Worm (Caenorhabditis elegans) whole organism, early embryonic: ENCODE data around the gene cut-5.

Source experiments
- B0310.2 ChIP-seq: sonication (generic microtip); optimal IDR thresholded peaks from 2 replicates; lab custom pipeline; 2016; ENCODE audit warnings: mild to moderate bottlenecking, missing genetic modification characterization, missing compliant biosample characterization
- F13C5.2 ChIP-seq: sonication (generic microtip); optimal IDR thresholded peaks from 2 replicates; lab custom pipeline; 2017; ENCODE audit warnings: mild to moderate bottlenecking, missing genetic modification characterization, inconsistent platforms, missing compliant biosample characterization
- aly-1 ChIP-seq: sonication (generic microtip); optimal IDR thresholded peaks from 2 replicates; lab custom pipeline; 2016; ENCODE audit warnings: missing genetic modification characterization, missing compliant biosample characterization
- ama-1 ChIP-seq: fragments of 150-350 bp; optimal IDR thresholded peaks from 2 replicates; lab custom pipeline; 2014
- ceh-13 ChIP-seq: fragments of 200-800 bp; sonication (Bioruptor generic); optimal IDR thresholded peaks from 2 replicates; lab custom pipeline; 2018; ENCODE audit warnings: mild to moderate bottlenecking, missing genetic modification characterization, missing compliant biosample characterization
- ceh-36 ChIP-seq: sonication (generic microtip); optimal IDR thresholded peaks from 2 replicates; lab custom pipeline; 2016; ENCODE audit warnings: missing genetic modification characterization, inconsistent platforms, missing compliant biosample characterization
- ets-7 ChIP-seq: sonication (generic microtip); optimal IDR thresholded peaks from 2 replicates; lab custom pipeline; 2016; ENCODE audit warnings: missing genotype, missing genetic modification characterization, missing compliant biosample characterization
- flt-1 ChIP-seq: fragments of 200-800 bp; sonication (Bioruptor generic); IDR thresholded peaks from 2 replicates; pipeline ENCODE4 v1.3.6; 2022; ENCODE audit warnings: missing genetic modification characterization, missing compliant biosample characterization
- hmbx-1 ChIP-seq: sonication (generic microtip); optimal IDR thresholded peaks from 2 replicates; lab custom pipeline; 2016; ENCODE audit warnings: mild to moderate bottlenecking, missing genetic modification characterization, missing compliant biosample characterization
- hmg-4 ChIP-seq: fragments of 200-800 bp; sonication (Bioruptor generic); optimal IDR thresholded peaks from 2 replicates; lab custom pipeline; 2018; ENCODE audit warnings: mild to moderate bottlenecking, missing genetic modification characterization, missing compliant biosample characterization
- hnd-1 ChIP-seq: sonication (generic microtip); optimal IDR thresholded peaks from 2 replicates; lab custom pipeline; 2016; ENCODE audit warnings: missing genetic modification characterization, missing compliant biosample characterization
- pes-1 ChIP-seq: fragments of 200-800 bp; sonication (Bioruptor generic); IDR thresholded peaks from 2 replicates; pipeline ENCODE4 v1.3.6; 2022; ENCODE audit warnings: missing genetic modification reagents, missing genetic modification characterization, missing compliant biosample characterization
- scrt-1 ChIP-seq: fragments of 200-800 bp; sonication (Bioruptor generic); IDR thresholded peaks from 2 replicates; pipeline ENCODE4 v1.3.6; 2022; ENCODE audit warnings: missing genetic modification characterization, missing compliant biosample characterization
- sea-1 ChIP-seq: fragments of 200-800 bp; sonication (Bioruptor generic); conservative IDR thresholded peaks from 2 replicates; pipeline ENCODE4 v1.3.6; 2022; ENCODE audit warnings: missing genetic modification characterization, missing compliant biosample characterization
- tbx-11 ChIP-seq: fragments of 200-800 bp; sonication (Bioruptor generic); IDR thresholded peaks from 2 replicates; pipeline ENCODE4 v1.3.6; 2022; ENCODE audit warnings: missing genetic modification characterization, missing compliant biosample characterization
- tbx-37 ChIP-seq: fragments of 200-800 bp; sonication (Bioruptor generic); conservative IDR thresholded peaks from 2 replicates; pipeline ENCODE4 v1.3.6; 2022; ENCODE audit warnings: missing genetic modification reagents, missing genetic modification characterization, missing compliant biosample characterization
- tra-4 ChIP-seq: sonication (generic microtip); optimal IDR thresholded peaks from 2 replicates; lab custom pipeline; 2017; ENCODE audit warnings: missing genetic modification characterization, missing compliant biosample characterization

The cut-5 gene

ce11 chrX:10358083-10358482 is 20.1 kb upstream of the cut-5 start, which contains the start of gene efhc-1:
Gene efhc-1, plus strand, starts transcription at chrX:10358383.
- TF ChIP-seq aly-1 (tag; lab: Kevin White, UChicago) (no peak), hmbx-1 (tag; lab: Kevin White, UChicago) (no peak), flt-1 (GFP tag; lab: Robert Waterston, UW) (no peak), F13C5.2 (no peak), pes-1 (GFP tag; lab: Robert Waterston, UW) (no peak), ama-1 (lab: Kevin White, UChicago) (no peak), hnd-1 (tag; lab: Kevin White, UChicago) (no peak), ceh-13 (GFP tag; lab: Kevin White, UChicago) (no peak), ceh-36 (tag; lab: Kevin White, UChicago) (no peak), tbx-11 (no peak), scrt-1 (GFP tag; lab: Robert Waterston, UW) (no peak), tra-4 (tag; lab: Kevin White, UChicago) (no peak)

ce11 chrX:10355650-10356049 is 17.6 kb upstream of the cut-5 start, which contains the start of gene R07E3.7:
Gene R07E3.7, minus strand, starts transcription at chrX:10355750.
- TF ChIP-seq scrt-1 (GFP tag; lab: Robert Waterston, UW) (no peak), ama-1 (lab: Kevin White, UChicago) (no peak), aly-1 (tag; lab: Kevin White, UChicago) (no peak), sea-1 (no peak), ets-7 (tag; lab: Kevin White, UChicago) (no peak), hmg-4 (no peak), pes-1 (GFP tag; lab: Robert Waterston, UW) (no peak)

DNA sequence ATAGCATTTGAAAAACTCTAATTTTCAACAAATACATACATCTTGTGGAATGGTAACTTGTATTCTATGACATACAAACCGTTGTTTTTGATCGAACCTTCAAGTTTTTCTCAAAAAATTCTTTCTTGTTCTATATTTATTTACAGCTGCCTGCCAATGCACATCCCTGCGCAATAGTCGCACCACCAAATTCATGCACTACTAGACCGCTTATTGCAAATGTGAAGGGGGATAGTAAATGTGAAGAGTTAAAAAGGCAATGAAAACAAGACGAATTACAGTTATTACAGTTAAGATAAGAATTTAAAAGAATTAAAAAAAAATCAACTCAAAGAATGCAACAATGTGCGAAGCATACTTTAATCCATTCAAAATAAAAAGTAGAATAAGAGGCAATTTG is 15.9 kb upstream of the cut-5 start:
- no peak for TF ChIP-seq scrt-1 (GFP tag; lab: Robert Waterston, UW)
- TF ChIP-seq ets-7 (tag; lab: Kevin White, UChicago): no peak
- TF ChIP-seq hnd-1 (tag; lab: Kevin White, UChicago): no peak
- TF ChIP-seq aly-1 (tag; lab: Kevin White, UChicago): no peak
- no peak for TF ChIP-seq ceh-36 (tag; lab: Kevin White, UChicago)
- TF ChIP-seq B0310.2 (tag; lab: Kevin White, UChicago): no peak
- no peak for TF ChIP-seq tbx-37 (GFP tag; lab: Robert Waterston, UW)
- no peak for TF ChIP-seq pes-1 (GFP tag; lab: Robert Waterston, UW)

DNA sequence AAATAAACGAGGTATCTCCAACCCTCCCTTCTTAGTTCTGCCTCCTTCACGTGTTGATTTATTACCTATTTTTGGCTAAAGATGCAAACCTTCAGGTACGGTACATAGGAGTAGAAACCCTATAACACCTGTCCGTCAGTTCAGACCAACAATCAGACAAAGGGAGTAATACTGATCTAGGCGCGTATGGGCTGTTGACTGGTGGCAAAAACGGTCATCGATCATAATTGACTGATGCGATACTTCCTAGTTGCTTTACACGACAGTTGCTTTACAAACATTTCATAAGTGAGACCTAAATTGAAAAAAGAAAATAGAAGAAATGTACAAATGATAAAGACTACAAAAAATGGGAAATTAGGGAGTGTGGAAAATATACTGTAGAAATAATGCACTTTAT is 12.2 kb upstream of the cut-5 start:
- TF ChIP-seq ceh-13 (GFP tag; lab: Kevin White, UChicago): no peak
- no peak for TF ChIP-seq pes-1 (GFP tag; lab: Robert Waterston, UW)
- no peak for TF ChIP-seq hmg-4
- no peak for TF ChIP-seq scrt-1 (GFP tag; lab: Robert Waterston, UW)
- no peak for TF ChIP-seq ceh-36 (tag; lab: Kevin White, UChicago)
- no peak for TF ChIP-seq tbx-11
- no peak for TF ChIP-seq tra-4 (tag; lab: Kevin White, UChicago)
- TF ChIP-seq ets-7 (tag; lab: Kevin White, UChicago): no peak
- no peak for TF ChIP-seq tbx-37 (GFP tag; lab: Robert Waterston, UW)
- no peak for TF ChIP-seq aly-1 (tag; lab: Kevin White, UChicago)
- no peak for TF ChIP-seq sea-1
- no peak for TF ChIP-seq flt-1 (GFP tag; lab: Robert Waterston, UW)

DNA sequence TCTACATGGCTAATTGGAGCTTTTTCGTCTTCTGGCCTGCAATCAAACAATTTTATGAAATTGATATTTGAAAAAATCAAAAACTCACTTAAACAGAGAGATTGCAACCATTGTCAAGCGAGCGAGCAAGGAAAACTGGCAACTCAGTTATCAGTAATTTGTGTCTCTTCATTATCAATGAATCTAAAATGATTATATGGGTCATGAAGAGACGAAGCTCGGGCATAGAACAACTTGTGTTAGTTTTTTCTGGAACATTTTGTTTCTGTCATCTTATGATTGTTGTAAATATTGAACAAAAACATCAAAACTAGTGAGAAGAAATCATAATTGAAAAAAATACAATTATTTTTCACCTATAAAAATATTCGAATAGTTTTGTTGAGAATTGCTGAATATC is 3.0 kb upstream of the cut-5 start, which contains the start of gene R07E3.1:
Gene R07E3.1 (minus strand): TSS at position 176 of the 400 bp plus-strand sequence.
- TF ChIP-seq scrt-1 (GFP tag; lab: Robert Waterston, UW) (no peak), hmg-4 (no peak), ceh-36 (tag; lab: Kevin White, UChicago) (no peak), F13C5.2 (no peak), hnd-1 (tag; lab: Kevin White, UChicago) (no peak), B0310.2 (tag; lab: Kevin White, UChicago) (no peak), ets-7 (tag; lab: Kevin White, UChicago) (no peak), ceh-13 (GFP tag; lab: Kevin White, UChicago) (no peak), tra-4 (tag; lab: Kevin White, UChicago) (no peak), aly-1 (tag; lab: Kevin White, UChicago) (no peak), hmbx-1 (tag; lab: Kevin White, UChicago) (no peak), tbx-37 (GFP tag; lab: Robert Waterston, UW) (no peak), flt-1 (GFP tag; lab: Robert Waterston, UW) (no peak), sea-1 (no peak), tbx-11 (no peak), pes-1 (GFP tag; lab: Robert Waterston, UW) (no peak), ama-1 (lab: Kevin White, UChicago) (no peak)

ce11 chrX:10340044-10340443 is 2.0 kb upstream of the cut-5 start:
- no peak for TF ChIP-seq ceh-13 (GFP tag; lab: Kevin White, UChicago)
- TF ChIP-seq ets-7 (tag; lab: Kevin White, UChicago): no peak
- TF ChIP-seq aly-1 (tag; lab: Kevin White, UChicago): no peak
- TF ChIP-seq ama-1 (lab: Kevin White, UChicago): no peak
- TF ChIP-seq tbx-11: no peak
- no peak for TF ChIP-seq tbx-37 (GFP tag; lab: Robert Waterston, UW)
- no peak for TF ChIP-seq hmbx-1 (tag; lab: Kevin White, UChicago)
- TF ChIP-seq B0310.2 (tag; lab: Kevin White, UChicago): no peak
- no peak for TF ChIP-seq sea-1
- no peak for TF ChIP-seq F13C5.2
- no peak for TF ChIP-seq tra-4 (tag; lab: Kevin White, UChicago)
- TF ChIP-seq flt-1 (GFP tag; lab: Robert Waterston, UW): no peak
- no peak for TF ChIP-seq ceh-36 (tag; lab: Kevin White, UChicago)

DNA sequence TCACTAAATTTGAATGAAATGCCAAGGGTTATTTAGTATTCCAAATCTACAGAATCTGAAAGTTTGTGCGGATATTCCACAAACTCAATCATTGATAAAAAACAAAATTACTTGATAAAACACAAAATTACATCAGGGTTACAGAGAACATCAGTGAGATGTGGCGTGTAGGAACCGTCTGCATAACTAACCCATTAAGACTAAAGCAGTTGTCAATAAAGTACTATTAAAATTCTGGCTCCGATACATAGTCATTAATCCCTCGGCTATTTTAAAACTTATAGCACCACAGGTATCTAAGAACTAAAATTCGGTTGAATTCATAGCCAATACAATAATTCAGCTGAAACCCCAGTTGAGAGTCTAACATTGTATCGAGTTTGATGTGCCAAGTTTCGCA is 761 bp upstream of the cut-5 start:
- TF ChIP-seq F13C5.2 (no peak), ets-7 (tag; lab: Kevin White, UChicago) (no peak), tbx-37 (GFP tag; lab: Robert Waterston, UW) (no peak), tbx-11 (no peak), ama-1 (lab: Kevin White, UChicago) (no peak), aly-1 (tag; lab: Kevin White, UChicago) (no peak), flt-1 (GFP tag; lab: Robert Waterston, UW) (no peak), scrt-1 (GFP tag; lab: Robert Waterston, UW) (no peak), tra-4 (tag; lab: Kevin White, UChicago) (no peak), B0310.2 (tag; lab: Kevin White, UChicago) (no peak)
